Worm (Caenorhabditis elegans) whole organism, mixed stage, embryonic: Measurements from ENCODE around the gene srpa-72.

ENCODE experiments used
- ces-1 ChIP-seq: fragments of 150-350 bp; optimal IDR thresholded peaks from 2 replicates; lab custom pipeline; 2014; ENCODE audit warnings: missing biosample characterization, missing genetic modification reagents, missing genetic modification characterization
- elt-1 ChIP-seq: sonication (generic microtip); optimal IDR thresholded peaks from 2 replicates; lab custom pipeline; 2017; ENCODE audit warnings: missing genetic modification characterization, mild to moderate bottlenecking, missing compliant biosample characterization, antibody characterized with exemption, moderate library complexity, borderline replicate concordance; ENCODE audit not compliant: insufficient read depth
- elt-3 ChIP-seq: fragments of 150-350 bp; optimal IDR thresholded peaks from 2 replicates; lab custom pipeline; 2014; ENCODE audit warnings: missing biosample characterization, missing genetic modification characterization
- lin-13 ChIP-seq: fragments of 150-350 bp; optimal IDR thresholded peaks from 2 replicates; lab custom pipeline; 2014; ENCODE audit warnings: missing biosample characterization, missing genetic modification characterization
- mep-1 ChIP-seq: fragments of 150-350 bp; optimal IDR thresholded peaks from 2 replicates; lab custom pipeline; 2017; ENCODE audit warnings: missing biosample characterization, missing genetic modification reagents, missing genetic modification characterization, inconsistent platforms
- nhr-12 ChIP-seq: fragments of 150-350 bp; optimal IDR thresholded peaks from 2 replicates; lab custom pipeline; 2014; ENCODE audit warnings: missing biosample characterization, missing genetic modification characterization
- nhr-237 ChIP-seq: fragments of 150-350 bp; optimal IDR thresholded peaks from 2 replicates; lab custom pipeline; 2014; ENCODE audit warnings: missing biosample characterization, missing genetic modification characterization
- nhr-28 ChIP-seq: fragments of 150-350 bp; optimal IDR thresholded peaks from 2 replicates; lab custom pipeline; 2014; ENCODE audit warnings: missing biosample characterization, missing genetic modification characterization
- nhr-76 ChIP-seq: sonication (generic microtip); optimal IDR thresholded peaks from 2 replicates; lab custom pipeline; 2017; ENCODE audit warnings: missing biosample characterization, missing genetic modification characterization
- pha-4 ChIP-seq: fragments of 150-350 bp; optimal IDR thresholded peaks from 2 replicates; lab custom pipeline; 2018; ENCODE audit warnings: missing biosample characterization, missing genetic modification reagents, missing genetic modification characterization
- snpc-4 ChIP-seq: fragments of 150-350 bp; optimal IDR thresholded peaks from 2 replicates; lab custom pipeline; 2014; ENCODE audit warnings: missing biosample characterization, missing genetic modification characterization
- unc-62 ChIP-seq: fragments of 150-350 bp; optimal IDR thresholded peaks from 2 replicates; lab custom pipeline; 2014; ENCODE audit warnings: missing biosample characterization, missing genetic modification reagents, missing genetic modification characterization
- zip-8 ChIP-seq: fragments of 150-350 bp; optimal IDR thresholded peaks from 2 replicates; lab custom pipeline; 2014; ENCODE audit warnings: missing biosample characterization, missing genetic modification characterization
- ztf-11 ChIP-seq: fragments of 150-350 bp; optimal IDR thresholded peaks from 2 replicates; lab custom pipeline; 2014; ENCODE audit warnings: missing biosample characterization, missing genetic modification characterization

DNA sequence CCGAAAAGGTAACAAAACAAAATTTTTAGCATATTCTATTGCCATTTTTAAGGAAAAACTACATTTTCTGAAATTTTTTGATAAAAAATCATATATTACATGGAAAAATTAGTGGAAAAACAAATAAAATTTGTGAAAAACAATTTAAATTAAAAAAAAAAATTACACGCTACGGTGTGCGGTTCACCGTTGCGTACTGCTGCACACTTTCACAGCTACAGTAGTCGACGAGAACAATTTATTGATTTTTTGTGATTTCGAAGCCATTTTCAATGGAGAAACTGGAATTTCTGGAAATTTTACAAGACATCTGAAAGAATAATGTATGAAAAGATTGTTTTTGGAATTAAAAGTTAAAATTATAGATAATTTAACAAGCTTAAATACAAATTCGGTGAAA, 27.7 kb downstream of the srpa-72 start:
- TF ChIP-seq nhr-76 (tag; lab: Kevin White, UChicago) = no peak
- TF ChIP-seq nhr-12 (tag; lab: Kevin White, UChicago) = no peak
- TF ChIP-seq ztf-11 (tag; lab: Kevin White, UChicago) = no peak
- TF ChIP-seq snpc-4 (tag; lab: Kevin White, UChicago) = no peak
- TF ChIP-seq nhr-237 (tag; lab: Kevin White, UChicago) = no peak
- TF ChIP-seq elt-3 (tag; lab: Kevin White, UChicago) = no peak
- no peak for TF ChIP-seq pha-4 (tag; lab: Kevin White, UChicago)
- no peak for TF ChIP-seq unc-62 (GFP tag; lab: Kevin White, UChicago)
- no peak for TF ChIP-seq mep-1 (tag; lab: Kevin White, UChicago)
- TF ChIP-seq elt-1 (tag; lab: Kevin White, UChicago) = no peak
- no peak for TF ChIP-seq nhr-28 (tag; lab: Kevin White, UChicago)
- no peak for TF ChIP-seq lin-13 (tag; lab: Kevin White, UChicago)
- no peak for TF ChIP-seq zip-8 (tag; lab: Kevin White, UChicago)
- no peak for TF ChIP-seq ces-1 (GFP tag; lab: Kevin White, UChicago)
